Worm (Caenorhabditis elegans): ENCODE results near the gene pax-1.

pax-1 gene

ce11 chrV:8196993-8197392, 27.7 kb upstream of the pax-1 start:
- TF ChIP-seq rcor-1 (GFP tag; IDR thresholded peaks at IDR 0.05): no peak
- TF ChIP-seq ceh-100 (GFP tag; IDR thresholded peaks at IDR 0.05): no peak
- TF ChIP-seq ceh-40 (GFP tag; IDR thresholded peaks at IDR 0.05): no peak
- no peak for TF ChIP-seq B0035.1 (tag; optimal IDR thresholded peaks at IDR 0.05)
- TF ChIP-seq snpc-1.1 (tag; optimal IDR thresholded peaks at IDR 0.05; ENCODE audit: insufficient read depth): no peak
- TF ChIP-seq unc-62 (GFP tag; optimal IDR thresholded peaks at IDR 0.05): no peak
- TF ChIP-seq nhr-80 (tag; optimal IDR thresholded peaks at IDR 0.05): no peak
- no peak for TF ChIP-seq F10E7.11 (tag; optimal IDR thresholded peaks at IDR 0.05)
- no peak for TF ChIP-seq ZK185.1 (tag; optimal IDR thresholded peaks at IDR 0.05; ENCODE audit: poor library complexity, severe bottlenecking)
- TF ChIP-seq hsf-1 (GFP tag; IDR thresholded peaks at IDR 0.05): no peak
- TF ChIP-seq dpff-1 (tag; optimal IDR thresholded peaks at IDR 0.05): no peak

ce11 chrV:8198994-8199393, 25.7 kb upstream of the pax-1 start, which contains the start of gene F20D6.11:
TSS of gene F20D6.11 (minus strand) at chrV:8199094.
- TF ChIP-seq ceh-91 (GFP tag; IDR thresholded peaks at IDR 0.05) (no peak), F23B12.7 (tag; optimal IDR thresholded peaks at IDR 0.05; ENCODE audit: insufficient read depth) (no peak), unc-130 (GFP tag; optimal IDR thresholded peaks at IDR 0.05) (no peak), rec-8 (tag; optimal IDR thresholded peaks at IDR 0.05) (no peak), ztf-3 (GFP tag; optimal IDR thresholded peaks at IDR 0.05) (no peak), zim-3 (tag; optimal IDR thresholded peaks at IDR 0.05) (no peak), pbrm-1 (GFP tag; IDR thresholded peaks at IDR 0.05) (no peak), tbx-9 (tag; optimal IDR thresholded peaks at IDR 0.05; ENCODE audit: borderline replicate concordance) (no peak), ceh-79 (tag; optimal IDR thresholded peaks at IDR 0.05) (no peak), gei-17 (GFP tag; optimal IDR thresholded peaks at IDR 0.05) (no peak), T26A5.8 (tag; optimal IDR thresholded peaks at IDR 0.05) (no peak), let-607 (tag; optimal IDR thresholded peaks at IDR 0.05) (no peak), lag-1 (GFP tag; IDR thresholded peaks at IDR 0.05) (no peak)

- TF ChIP-seq hmg-1.2 (GFP tag; IDR thresholded peaks at IDR 0.05) (peak; percentile 18; the same call in 1 of the 2 replicates), aptf-2 (GFP tag; conservative IDR thresholded peaks at IDR 0.05) (no peak)
These were observed 23.4 kb upstream of the pax-1 start, which contains the start of gene cri-2 for ce11 chrV:8201229-8201858. TSS of gene cri-2 (plus strand) at chrV:8201808.

- peak; percentile 30; the same call in 1 of the 2 replicates for TF ChIP-seq hmg-1.2 (GFP tag; IDR thresholded peaks at IDR 0.05)
- TF ChIP-seq rpc-1 (optimal IDR thresholded peaks at IDR 0.05): no peak
- TF ChIP-seq rpc-1 (tag; optimal IDR thresholded peaks at IDR 0.05): no peak
These were observed 21.6 kb upstream of the pax-1 start, which contains the start of gene cest-17 for ce11 chrV:8203085-8203643. TSS of gene cest-17 (plus strand) at chrV:8203332.

- no peak for TF ChIP-seq unc-130 (GFP tag; optimal IDR thresholded peaks at IDR 0.05)
- no peak for TF ChIP-seq hlh-12 (tag; optimal IDR thresholded peaks at IDR 0.05)
- no peak for TF ChIP-seq K11D2.4 (GFP tag; IDR thresholded peaks at IDR 0.05)
- TF ChIP-seq rec-8 (tag; optimal IDR thresholded peaks at IDR 0.05): no peak
- TF ChIP-seq repo-1 (tag; optimal IDR thresholded peaks at IDR 0.05): no peak
- no peak for TF ChIP-seq snpc-1.3 (tag; optimal IDR thresholded peaks at IDR 0.05; ENCODE audit: insufficient read depth)
- no peak for TF ChIP-seq mxl-1 (tag; optimal IDR thresholded peaks at IDR 0.05)
- TF ChIP-seq nhr-179 (tag; optimal IDR thresholded peaks at IDR 0.05): no peak
- no peak for TF ChIP-seq pbrm-1 (GFP tag; IDR thresholded peaks at IDR 0.05)
- TF ChIP-seq madf-3 (GFP tag; IDR thresholded peaks at IDR 0.05): no peak
- no peak for TF ChIP-seq madf-8 (GFP tag; conservative IDR thresholded peaks at IDR 0.05)
- TF ChIP-seq Y67H2A.10 (GFP tag; conservative IDR thresholded peaks at IDR 0.05): no peak
These were observed 17.8 kb upstream of the pax-1 start, which contains the start of gene timp-1 for ce11 chrV:8206931-8207330. TSS of gene timp-1 (plus strand) at chrV:8207235.
